Fruit fly (Drosophila melanogaster) whole organism, embryonic: ENCODE measurements around the gene Decay.

Experiments used
- CG11560 ChIP-seq: fragments of 200-800 bp; sonication (Bioruptor generic); IDR thresholded peaks from 3 replicates; pipeline ENCODE4 v1.3.6; 2022; ENCODE audit warnings: missing biosample characterization, missing genetic modification characterization
- CG12744 ChIP-seq: fragments of 200-800 bp; sonication (Bioruptor generic); optimal IDR thresholded peaks from 2 replicates; lab custom pipeline; 2016; ENCODE audit warnings: missing biosample characterization, missing genetic modification characterization
- CG12769 ChIP-seq: fragments of 200-800 bp; sonication (Bioruptor generic); optimal IDR thresholded peaks from 2 replicates; lab custom pipeline; 2019; ENCODE audit warnings: missing biosample characterization, mild to moderate bottlenecking, missing genetic modification characterization, moderate library complexity
- CG14441 ChIP-seq: fragments of 200-800 bp; sonication (Bioruptor generic); IDR thresholded peaks from 2 replicates; pipeline ENCODE4 v1.3.6; 2022; ENCODE audit warnings: missing biosample characterization, missing genetic modification characterization
- CG14860 ChIP-seq: fragments of 200-800 bp; sonication (Bioruptor generic); IDR thresholded peaks from 3 replicates; pipeline ENCODE4 v1.3.6; 2022; ENCODE audit warnings: missing biosample characterization, missing genetic modification characterization; ENCODE audit not compliant: partially characterized antibody
- CG16815 ChIP-seq: fragments of 200-800 bp; sonication (Bioruptor generic); optimal IDR thresholded peaks from 3 replicates; lab custom pipeline; 2017; ENCODE audit warnings: missing biosample characterization, mild to moderate bottlenecking, missing genetic modification characterization
- CG16863 ChIP-seq: fragments of 200-800 bp; sonication (Bioruptor generic); optimal IDR thresholded peaks from 3 replicates; lab custom pipeline; 2016; ENCODE audit warnings: missing biosample characterization, missing genetic modification characterization
- CG17359 ChIP-seq: fragments of 200-800 bp; sonication (Bioruptor generic); optimal IDR thresholded peaks from 3 replicates; lab custom pipeline; 2018; ENCODE audit warnings: missing biosample characterization, mild to moderate bottlenecking, missing genetic modification characterization, moderate library complexity
- CG17612 ChIP-seq: fragments of 200-800 bp; sonication (Bioruptor generic); IDR thresholded peaks from 2 replicates; pipeline ENCODE4 v1.3.6; 2022; ENCODE audit warnings: missing biosample characterization, missing genetic modification characterization
- CG2199 ChIP-seq: fragments of 200-800 bp; sonication (Bioruptor generic); IDR thresholded peaks from 3 replicates; pipeline ENCODE4 v1.3.6; 2022; ENCODE audit warnings: missing biosample characterization, missing genetic modification characterization
- CG2889 ChIP-seq: fragments of 200-800 bp; sonication (Bioruptor generic); IDR thresholded peaks from 3 replicates; pipeline ENCODE4 v1.3.6; 2022; ENCODE audit warnings: missing biosample characterization, missing genetic modification characterization
- CG31388 ChIP-seq: fragments of 200-800 bp; sonication (Bioruptor generic); optimal IDR thresholded peaks from 2 replicates; lab custom pipeline; 2016; ENCODE audit warnings: missing biosample characterization, missing genetic modification characterization
- CG32772 ChIP-seq: fragments of 200-800 bp; sonication (Bioruptor generic); IDR thresholded peaks from 2 replicates; pipeline ENCODE4 v1.3.6; 2022; ENCODE audit warnings: missing biosample characterization, missing genetic modification characterization
- CG3281 ChIP-seq: fragments of 200-800 bp; sonication (Bioruptor generic); optimal IDR thresholded peaks from 3 replicates; lab custom pipeline; 2017; ENCODE audit warnings: missing biosample characterization, mild to moderate bottlenecking, missing genetic modification characterization
- CG3838 ChIP-seq: fragments of 200-800 bp; sonication (Bioruptor generic); optimal IDR thresholded peaks from 3 replicates; lab custom pipeline; 2016; ENCODE audit warnings: missing biosample characterization, missing genetic modification characterization
- CG3995 ChIP-seq: fragments of 200-800 bp; sonication (Bioruptor generic); optimal IDR thresholded peaks from 3 replicates; lab custom pipeline; 2016; ENCODE audit warnings: missing biosample characterization, missing genetic modification characterization
- CG42726 ChIP-seq: fragments of 200-800 bp; sonication (Bioruptor generic); IDR thresholded peaks from 2 replicates; pipeline ENCODE4 v1.3.6; 2022; ENCODE audit warnings: missing biosample characterization, missing genetic modification characterization; ENCODE audit not compliant: partially characterized antibody
- CG4404 ChIP-seq: fragments of 200-800 bp; sonication (Bioruptor generic); IDR thresholded peaks from 2 replicates; pipeline ENCODE4 v1.3.6; 2022; ENCODE audit warnings: missing biosample characterization, missing genetic modification characterization
- CG6175 ChIP-seq: fragments of 200-800 bp; sonication (Bioruptor generic); IDR thresholded peaks from 3 replicates; pipeline ENCODE4 v1.3.6; 2022; ENCODE audit warnings: missing biosample characterization, missing genetic modification characterization
- CG7271 ChIP-seq: fragments of 200-800 bp; sonication (Bioruptor generic); optimal IDR thresholded peaks from 2 replicates; lab custom pipeline; 2018; ENCODE audit warnings: missing biosample characterization, mild to moderate bottlenecking, missing genetic modification characterization, moderate library complexity
- CG8359 ChIP-seq: fragments of 200-800 bp; sonication (Bioruptor generic); optimal IDR thresholded peaks from 2 replicates; lab custom pipeline; 2017; ENCODE audit warnings: missing biosample characterization, mild to moderate bottlenecking, missing genetic modification characterization, borderline replicate concordance
- CG8478 ChIP-seq: fragments of >200 bp; optimal IDR thresholded peaks from 2 replicates; lab custom pipeline; 2018
- CoRest ChIP-seq: fragments of 200-800 bp; sonication (Bioruptor generic); optimal IDR thresholded peaks from 3 replicates; lab custom pipeline; 2018; ENCODE audit warnings: missing biosample characterization, mild to moderate bottlenecking, missing genetic modification characterization, moderate library complexity
- Dbx ChIP-seq: fragments of 200-800 bp; sonication (Bioruptor generic); IDR thresholded peaks from 3 replicates; pipeline ENCODE4 v1.3.6; 2022; ENCODE audit warnings: missing biosample characterization, missing genetic modification characterization
- Deaf1 ChIP-seq: fragments of 200-800 bp; optimal IDR thresholded peaks from 3 replicates; lab custom pipeline; 2019; ENCODE audit warnings: missing biosample characterization, mild to moderate bottlenecking, missing genetic modification characterization, moderate library complexity
- Dref ChIP-seq: fragments of 200-800 bp; sonication (Bioruptor generic); IDR thresholded peaks from 2 replicates; pipeline ENCODE4 v1.3.6; 2022; ENCODE audit warnings: missing biosample characterization, missing genetic modification characterization
- Elba2 ChIP-seq: fragments of 200-800 bp; sonication (Bioruptor generic); optimal IDR thresholded peaks from 3 replicates; lab custom pipeline; 2016; ENCODE audit warnings: missing biosample characterization, missing genetic modification characterization
- Gug ChIP-seq: fragments of 200-800 bp; sonication (Bioruptor generic); IDR thresholded peaks from 4 replicates; pipeline ENCODE4 v1.3.6; 2022; ENCODE audit warnings: missing biosample characterization, missing genetic modification characterization
- Hey ChIP-seq: fragments of 200-800 bp; sonication (Bioruptor generic); optimal IDR thresholded peaks from 3 replicates; lab custom pipeline; 2018; ENCODE audit warnings: missing biosample characterization, mild to moderate bottlenecking, missing genetic modification characterization
- Nf-YB ChIP-seq: fragments of 200-800 bp; sonication (Bioruptor generic); optimal IDR thresholded peaks from 3 replicates; lab custom pipeline; 2019; ENCODE audit warnings: missing biosample characterization, mild to moderate bottlenecking, missing genetic modification characterization, moderate library complexity
- Opbp ChIP-seq: fragments of 200-800 bp; sonication (Bioruptor generic); IDR thresholded peaks from 3 replicates; pipeline ENCODE4 v1.3.6; 2022; ENCODE audit warnings: missing biosample characterization, missing genetic modification characterization; ENCODE audit not compliant: partially characterized antibody
- PHDP ChIP-seq: fragments of 200-800 bp; sonication (Bioruptor generic); optimal IDR thresholded peaks from 3 replicates; lab custom pipeline; 2018; ENCODE audit warnings: missing biosample characterization, mild to moderate bottlenecking, missing genetic modification characterization, moderate library complexity
- Scr ChIP-seq: fragments of 200-800 bp; sonication (Bioruptor generic); IDR thresholded peaks from 2 replicates; pipeline ENCODE4 v1.3.6; 2022; ENCODE audit warnings: missing biosample characterization, missing genetic modification characterization; ENCODE audit not compliant: partially characterized antibody
- Sox102F ChIP-seq: fragments of 200-800 bp; sonication (Bioruptor generic); optimal IDR thresholded peaks from 2 replicates; lab custom pipeline; 2018; ENCODE audit warnings: missing biosample characterization, mild to moderate bottlenecking, missing genetic modification characterization, moderate library complexity
- Spps ChIP-seq: fragments of 200-800 bp; sonication (Bioruptor generic); optimal IDR thresholded peaks from 2 replicates; lab custom pipeline; 2018; ENCODE audit warnings: missing biosample characterization, mild to moderate bottlenecking, missing genetic modification characterization
- Sry-δ ChIP-seq: fragments of 200-800 bp; sonication (Bioruptor generic); optimal IDR thresholded peaks from 2 replicates; lab custom pipeline; 2016; ENCODE audit warnings: missing biosample characterization, missing genetic modification characterization
- Taf1 ChIP-seq: fragments of 200-800 bp; sonication (Bioruptor generic); IDR thresholded peaks from 2 replicates; pipeline ENCODE4 v1.3.6; 2022; ENCODE audit warnings: missing biosample characterization, missing genetic modification characterization
- Usf ChIP-seq: fragments of 200-800 bp; sonication (Bioruptor generic); optimal IDR thresholded peaks from 2 replicates; lab custom pipeline; 2017; ENCODE audit warnings: missing genotype, missing biosample characterization, missing genetic modification characterization
- crc ChIP-seq: fragments of 200-800 bp; sonication (Bioruptor generic); optimal IDR thresholded peaks from 2 replicates; lab custom pipeline; 2016; ENCODE audit warnings: missing biosample characterization, missing genetic modification characterization
- dan ChIP-seq: fragments of 200-800 bp; sonication (Bioruptor generic); IDR thresholded peaks from 2 replicates; pipeline ENCODE4 v1.3.6; 2022; ENCODE audit warnings: missing biosample characterization, missing genetic modification characterization
- disco-r ChIP-seq: fragments of 200-800 bp; sonication (Bioruptor generic); optimal IDR thresholded peaks from 2 replicates; lab custom pipeline; 2016; ENCODE audit warnings: missing biosample characterization, missing genetic modification characterization
- fru ChIP-seq: fragments of >200 bp; optimal IDR thresholded peaks from 2 replicates; lab custom pipeline; 2017
- grau ChIP-seq: fragments of 200-800 bp; optimal IDR thresholded peaks from 3 replicates; lab custom pipeline; 2019; ENCODE audit warnings: missing biosample characterization, mild to moderate bottlenecking, missing genetic modification characterization, moderate library complexity
- her ChIP-seq: fragments of 200-800 bp; sonication (Bioruptor generic); optimal IDR thresholded peaks from 2 replicates; lab custom pipeline; 2016; ENCODE audit warnings: missing biosample characterization, missing genetic modification characterization
- inv ChIP-seq: fragments of 200-800 bp; sonication (Bioruptor generic); IDR thresholded peaks from 2 replicates; pipeline ENCODE4 v1.3.6; 2022; ENCODE audit warnings: missing biosample characterization, missing genetic modification characterization; ENCODE audit not compliant: partially characterized antibody
- lola ChIP-seq, 3 experiments: fragments of >200 bp in 2 of 3; fragments of 200-800 bp in 1 of 3; sonication (Bioruptor generic) in 1 of 3; optimal IDR thresholded peaks; 2 replicates each; lab custom pipeline; 2017 to 2019; ENCODE audit warnings: missing biosample characterization in 3 of 3, missing genetic modification characterization in 3 of 3, mild to moderate bottlenecking in 1 of 3, moderate library complexity in 1 of 3
- luna ChIP-seq: fragments of 200-800 bp; sonication (Bioruptor generic); optimal IDR thresholded peaks from 2 replicates; lab custom pipeline; 2016; ENCODE audit warnings: missing biosample characterization, missing genetic modification characterization
- nau ChIP-seq: fragments of 200-800 bp; sonication (Bioruptor generic); optimal IDR thresholded peaks from 3 replicates; lab custom pipeline; 2017; ENCODE audit warnings: missing biosample characterization, mild to moderate bottlenecking, missing genetic modification characterization, missing genetic modification reagents
- nom ChIP-seq: fragments of 200-800 bp; sonication (Bioruptor generic); optimal IDR thresholded peaks from 2 replicates; lab custom pipeline; 2017; ENCODE audit warnings: missing biosample characterization, missing genetic modification characterization, mild to moderate bottlenecking, moderate library complexity, missing genetic modification reagents
- pita ChIP-seq: fragments of 200-800 bp; sonication (Bioruptor generic); optimal IDR thresholded peaks from 2 replicates; lab custom pipeline; 2017; ENCODE audit warnings: missing biosample characterization, mild to moderate bottlenecking, missing genetic modification characterization
- pros ChIP-seq: fragments of 200-800 bp; sonication (Bioruptor generic); optimal IDR thresholded peaks from 3 replicates; lab custom pipeline; 2019; ENCODE audit warnings: missing biosample characterization, mild to moderate bottlenecking, missing genetic modification characterization, moderate library complexity
- tio ChIP-seq: fragments of 200-800 bp; sonication (Bioruptor generic); optimal IDR thresholded peaks from 2 replicates; lab custom pipeline; 2017; ENCODE audit warnings: missing biosample characterization, missing genetic modification characterization, inconsistent platforms
- yki ChIP-seq: fragments of >200 bp; optimal IDR thresholded peaks from 3 replicates; lab custom pipeline; 2018

Decay gene

DNA sequence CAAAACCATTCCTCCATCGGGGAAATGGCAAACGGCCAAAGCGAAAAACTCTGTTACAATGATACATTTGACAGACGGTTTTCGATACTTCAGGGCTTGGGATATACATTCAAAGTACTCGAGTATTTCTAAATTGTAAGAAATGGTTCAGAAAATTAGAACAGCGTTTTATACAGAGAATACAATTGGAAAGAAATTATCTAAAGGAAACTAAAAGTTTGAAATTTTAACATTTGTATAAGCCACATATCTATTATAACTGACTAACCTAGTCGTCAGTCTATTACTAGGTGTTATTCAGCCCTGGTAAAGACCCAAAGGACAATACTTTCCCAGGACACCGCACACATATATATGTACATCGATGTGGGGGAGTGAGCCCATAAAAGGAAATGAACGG lies 24.4 kb downstream of the Decay start (continued):
- no peak for TF ChIP-seq Sry-δ (GFP tag; lab: Kevin White, UChicago)
- no peak for TF ChIP-seq Spps (tag; lab: Kevin White, UChicago)
- TF ChIP-seq luna, result no peak
- TF ChIP-seq CG3281, result peak; percentile 55
- TF ChIP-seq CG17612 (GFP tag; lab: Robert Waterston, UW), result no peak
- no peak for TF ChIP-seq Taf1 (GFP tag; lab: Robert Waterston, UW)
- peak; percentile 56 for TF ChIP-seq grau (tag; lab: Kevin White, UChicago)
- no peak for TF ChIP-seq CG6175 (GFP tag; lab: Robert Waterston, UW)
- peak; percentile 29 for TF ChIP-seq Sox102F (GFP tag; lab: Kevin White, UChicago)
- TF ChIP-seq nom (GFP tag; lab: Kevin White, UChicago), result no peak
- TF ChIP-seq CG8359, result no peak
- TF ChIP-seq CG16815 (GFP tag; lab: Kevin White, UChicago), result no peak
- TF ChIP-seq CG2199 (GFP tag; lab: Robert Waterston, UW), result no peak
- no peak for TF ChIP-seq Opbp
- no peak for TF ChIP-seq her (GFP tag; lab: Kevin White, UChicago)
- TF ChIP-seq Hey (tag; lab: Kevin White, UChicago), result no peak
- TF ChIP-seq CG8478 (lab: Kevin White, UChicago), result no peak
- no peak for TF ChIP-seq Dref (GFP tag; lab: Robert Waterston, UW)
- TF ChIP-seq CG11560 (tag; lab: Robert Waterston, UW), result no peak
- TF ChIP-seq CG12744 (GFP tag; lab: Kevin White, UChicago), result no peak
- TF ChIP-seq yki (lab: Kevin White, UChicago), result no peak
- no peak for TF ChIP-seq CG16863 (GFP tag; lab: Kevin White, UChicago)
- TF ChIP-seq CG3995 (GFP tag; lab: Kevin White, UChicago), result no peak
- no peak for TF ChIP-seq CG32772 (GFP tag; lab: Robert Waterston, UW)
- peak in 1 of 3 experiments; percentile 11 for TF ChIP-seq lola (GFP tag; optimal IDR thresholded peaks at IDR 0.05; lab: Kevin White, UChicago)
- no peak for TF ChIP-seq CG4404 (GFP tag; lab: Robert Waterston, UW)
- TF ChIP-seq pros (GFP tag; lab: Kevin White, UChicago), result no peak
- no peak for TF ChIP-seq CG42726
- no peak for TF ChIP-seq crc
- TF ChIP-seq Usf, result no peak
- TF ChIP-seq CG14441 (GFP tag; lab: Robert Waterston, UW), result no peak
- no peak for TF ChIP-seq nau (GFP tag; lab: Kevin White, UChicago)
- no peak for TF ChIP-seq Dbx
- peak; percentile 52 for TF ChIP-seq CoRest
- TF ChIP-seq Scr (GFP tag; lab: Robert Waterston, UW), result no peak
- TF ChIP-seq CG7271 (tag; lab: Kevin White, UChicago), result no peak
- TF ChIP-seq PHDP, result peak; percentile 44
- no peak for TF ChIP-seq inv (GFP tag; lab: Robert Waterston, UW)
- TF ChIP-seq Nf-YB, result no peak
- no peak for TF ChIP-seq CG12769 (tag; lab: Kevin White, UChicago)
- TF ChIP-seq CG17359 (tag; lab: Kevin White, UChicago), result peak; percentile 23
- no peak for TF ChIP-seq CG31388 (GFP tag; lab: Kevin White, UChicago)
- no peak for TF ChIP-seq Gug (GFP tag; lab: Robert Waterston, UW)
- TF ChIP-seq CG3838 (GFP tag; lab: Kevin White, UChicago), result no peak
- TF ChIP-seq pita (GFP tag; lab: Kevin White, UChicago), result no peak
- TF ChIP-seq Deaf1 (tag; lab: Kevin White, UChicago), result no peak
- TF ChIP-seq Elba2 (GFP tag; lab: Kevin White, UChicago), result no peak
- TF ChIP-seq tio, result no peak
- no peak for TF ChIP-seq dan (GFP tag; lab: Robert Waterston, UW)
- no peak for TF ChIP-seq fru
- TF ChIP-seq CG14860 (GFP tag; lab: Robert Waterston, UW), result no peak
- TF ChIP-seq CG2889 (GFP tag; lab: Robert Waterston, UW), result no peak
- no peak for TF ChIP-seq disco-r
